Fruit fly (Drosophila melanogaster): ENCODE results near the gene Ama.

Ama gene

DNA sequence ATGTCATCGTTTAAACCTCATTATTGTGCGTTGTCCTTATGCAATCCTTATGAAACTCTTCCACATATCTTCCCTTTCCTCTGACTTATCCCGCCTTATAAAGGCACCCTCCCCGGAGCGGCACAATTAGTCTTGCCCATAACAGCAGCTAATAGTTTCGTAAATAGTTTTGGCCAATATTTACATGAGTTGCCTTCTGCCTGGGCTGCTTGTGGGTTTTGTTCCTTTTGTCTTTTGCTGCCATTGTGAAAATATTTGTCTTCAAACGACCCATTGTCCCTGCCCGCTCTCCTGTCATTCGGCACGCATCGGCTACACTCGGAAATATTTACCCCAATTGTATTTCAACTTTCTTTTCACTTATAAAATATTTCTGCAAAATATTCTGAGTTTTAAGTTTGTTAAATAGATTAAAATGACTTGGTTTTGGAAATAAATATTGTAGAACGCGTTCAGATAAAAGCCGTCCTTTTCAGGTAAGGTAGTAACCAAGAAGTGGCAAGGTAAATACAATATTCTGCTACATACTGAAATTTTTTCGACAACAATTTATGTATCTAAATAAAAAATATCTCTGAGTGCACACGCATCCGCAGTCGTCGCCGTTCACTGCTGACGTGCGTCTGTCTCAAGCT lies 38.7 kb upstream of the Ama start (continued):
- TF ChIP-seq ems (GFP tag; optimal IDR thresholded peaks at IDR 0.05) (no peak), unpg (GFP tag; optimal IDR thresholded peaks at IDR 0.05) (peak; percentile 28), CG15601 (tag; optimal IDR thresholded peaks at IDR 0.05) (peak; percentile 25), Chrac-16 (GFP tag; optimal IDR thresholded peaks at IDR 0.05) (peak; percentile 3), zen (tag; optimal IDR thresholded peaks at IDR 0.05) (peak; percentile 94), CG30431 (GFP tag; optimal IDR thresholded peaks at IDR 0.05) (peak; percentile 21), D (optimal IDR thresholded peaks at IDR 0.05) (peak; percentile 59), D (GFP tag; optimal IDR thresholded peaks at IDR 0.05) (peak; percentile 66), bsh (GFP tag; optimal IDR thresholded peaks at IDR 0.05) (peak in 1 of 2 experiments; percentile 49), CG17361 (GFP tag; IDR thresholded peaks at IDR 0.05) (peak; percentile 71), CG7357 (GFP tag; IDR thresholded peaks at IDR 0.05) (0 out of 3 replicates have a peak, but pooled peaks have one; percentile 22), CG4424 (GFP tag; optimal IDR thresholded peaks at IDR 0.05) (peak; percentile 19), Dip3 (GFP tag; optimal IDR thresholded peaks at IDR 0.05) (no peak), H2.0 (GFP tag; IDR thresholded peaks at IDR 0.05) (0 out of 2 replicates have a peak, but pooled peaks have one; percentile 19)

DNA sequence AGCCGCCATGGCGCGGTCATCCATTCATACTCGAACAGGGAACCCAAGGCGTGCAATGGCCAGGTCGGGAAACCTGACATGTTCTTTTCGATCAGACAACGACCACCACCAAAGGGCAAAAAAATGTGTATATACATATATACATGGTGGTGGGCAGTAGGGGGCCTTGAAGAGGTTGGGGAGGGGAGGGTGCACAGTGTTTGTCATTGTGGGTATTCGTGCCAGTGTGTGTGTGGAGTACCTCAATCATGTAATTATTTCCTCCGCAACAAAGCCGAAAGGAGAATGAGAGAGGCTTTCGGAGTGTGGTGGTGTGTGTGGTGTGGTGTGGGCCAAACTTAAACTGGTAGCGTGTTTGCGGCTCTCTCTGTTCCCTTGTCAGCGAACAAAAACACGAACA lies 36.3 kb upstream of the Ama start:
- TF ChIP-seq Dll (GFP tag; IDR thresholded peaks at IDR 0.05; ENCODE audit: partially characterized antibody) (0 out of 4 replicates have a peak, but pooled peaks have one; percentile 23), sqz (GFP tag; optimal IDR thresholded peaks at IDR 0.05) (peak; percentile 40), cg (GFP tag; optimal IDR thresholded peaks at IDR 0.05) (peak; percentile 70), Sry-δ (GFP tag; optimal IDR thresholded peaks at IDR 0.05) (no peak), chinmo (GFP tag; IDR thresholded peaks at IDR 0.05; ENCODE audit: partially characterized antibody) (0 out of 4 replicates have a peak, but pooled peaks have one; percentile 26), pros (GFP tag; optimal IDR thresholded peaks at IDR 0.05) (peak; percentile 47), Nf-YC (tag; optimal IDR thresholded peaks at IDR 0.05) (peak; percentile 64), CG3163 (GFP tag; optimal IDR thresholded peaks at IDR 0.05) (no peak), crol (GFP tag; IDR thresholded peaks at IDR 0.05) (peak; percentile 81), wek (GFP tag; optimal IDR thresholded peaks at IDR 0.05) (peak; percentile 86), CG9609 (GFP tag; optimal IDR thresholded peaks at IDR 0.05) (no peak), CG10431 (GFP tag; optimal IDR thresholded peaks at IDR 0.05) (peak; percentile 73), Nf-YB (GFP tag; optimal IDR thresholded peaks at IDR 0.05) (peak; percentile 80), Bdp1 (GFP tag; optimal IDR thresholded peaks at IDR 0.05) (no peak)

DNA sequence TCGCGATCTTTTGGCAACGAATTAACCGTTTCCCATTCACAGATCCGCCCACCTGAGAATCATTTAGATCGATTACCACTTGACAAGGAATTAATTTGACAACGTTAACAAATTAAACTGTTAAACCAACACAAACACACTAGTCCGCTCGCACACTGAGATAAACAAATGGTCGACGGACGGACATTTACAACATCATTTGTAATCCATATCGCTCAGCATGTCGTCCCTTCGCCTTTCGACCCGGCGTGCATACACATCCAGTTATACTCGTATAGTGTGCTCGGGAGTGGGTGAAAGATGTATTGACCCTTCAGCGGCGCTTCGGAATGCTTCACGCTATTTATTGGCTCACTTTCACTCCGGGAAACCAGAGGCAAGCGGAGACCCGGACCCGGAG lies 26.7 kb upstream of the Ama start:
- no peak for TF ChIP-seq CG6791 (GFP tag; IDR thresholded peaks at IDR 0.05; ENCODE audit: partially characterized antibody)
- no peak for TF ChIP-seq CG3163 (GFP tag; optimal IDR thresholded peaks at IDR 0.05)
- no peak for TF ChIP-seq CG18599 (GFP tag; optimal IDR thresholded peaks at IDR 0.05)
- no peak for TF ChIP-seq Kr (GFP tag; optimal IDR thresholded peaks at IDR 0.05)
- TF ChIP-seq da (GFP tag; optimal IDR thresholded peaks at IDR 0.05), result no peak
- TF ChIP-seq tll (GFP tag; optimal IDR thresholded peaks at IDR 0.05), result peak in 1 of 2 experiments; percentile 62
- TF ChIP-seq CG17568 (GFP tag; optimal IDR thresholded peaks at IDR 0.05), result no peak
- no peak for TF ChIP-seq Blimp-1 (GFP tag; optimal IDR thresholded peaks at IDR 0.05)
- peak; percentile 61 for TF ChIP-seq twi (tag; optimal IDR thresholded peaks at IDR 0.05)
- no peak for TF ChIP-seq CoRest (tag; optimal IDR thresholded peaks at IDR 0.05)
- no peak for TF ChIP-seq CG6254 (GFP tag; optimal IDR thresholded peaks at IDR 0.05)
- no peak for TF ChIP-seq CG43689 (GFP tag; IDR thresholded peaks at IDR 0.05)
- no peak for TF ChIP-seq CG13296 (GFP tag; optimal IDR thresholded peaks at IDR 0.05)
- TF ChIP-seq odd (GFP tag; optimal IDR thresholded peaks at IDR 0.05), result no peak
- TF ChIP-seq Med (GFP tag), result no peak
- 0 out of 3 replicates have a peak, but pooled peaks have one; percentile 60 for TF ChIP-seq CG2199 (GFP tag; IDR thresholded peaks at IDR 0.05)
- no peak for TF ChIP-seq eyg (GFP tag; optimal IDR thresholded peaks at IDR 0.05)
- no peak for TF ChIP-seq CG3838 (GFP tag; optimal IDR thresholded peaks at IDR 0.05)
- no peak for TF ChIP-seq fru (optimal IDR thresholded peaks at IDR 0.05)
- peak; percentile 77 for TF ChIP-seq zen (tag; optimal IDR thresholded peaks at IDR 0.05)
- no peak for TF ChIP-seq prd (optimal IDR thresholded peaks at IDR 0.05)
- TF ChIP-seq prd (GFP tag; IDR thresholded peaks at IDR 0.05), result 0 out of 3 replicates have a peak, but pooled peaks have one; percentile 10

All from whole organism, embryonic.